Worm (Caenorhabditis elegans) whole organism, L4 larva: ENCODE results near the gene srh-128.

Experiments
- D1046.2 ChIP-seq: fragments of 200-800 bp; sonication (Bioruptor generic); IDR thresholded peaks from 2 replicates; pipeline ENCODE4 v1.3.6; 2022; ENCODE audit warnings: missing genetic modification characterization, missing compliant biosample characterization
- F26F4.8 ChIP-seq: fragments of 200-800 bp; sonication (Bioruptor generic); conservative IDR thresholded peaks from 2 replicates; pipeline ENCODE4 v1.3.6; 2022; ENCODE audit warnings: missing genetic modification characterization, missing compliant biosample characterization
- R02D3.7 ChIP-seq: fragments of 150-350 bp; sonication (generic microtip); optimal IDR thresholded peaks from 3 replicates; lab custom pipeline; 2014; ENCODE audit warnings: missing biosample characterization, missing genetic modification characterization
- T20F7.1 ChIP-seq: fragments of 200-800 bp; sonication (Bioruptor generic); optimal IDR thresholded peaks from 2 replicates; lab custom pipeline; 2018; ENCODE audit warnings: mild to moderate bottlenecking, missing genetic modification characterization, missing compliant biosample characterization
- T26A8.4 ChIP-seq: fragments of 200-800 bp; sonication (Bioruptor generic); IDR thresholded peaks from 2 replicates; pipeline ENCODE4 v1.3.6; 2022; ENCODE audit warnings: missing genetic modification characterization, missing compliant biosample characterization
- Y75B8A.6 ChIP-seq: fragments of 200-800 bp; sonication (Bioruptor generic); IDR thresholded peaks from 2 replicates; pipeline ENCODE4 v1.3.6; 2022; ENCODE audit warnings: missing genetic modification reagents, missing genetic modification characterization, missing compliant biosample characterization
- ZK337.2 ChIP-seq: fragments of 200-800 bp; sonication (Bioruptor generic); IDR thresholded peaks from 2 replicates; pipeline ENCODE4 v1.3.6; 2022; ENCODE audit warnings: missing genetic modification reagents, missing genetic modification characterization, missing compliant biosample characterization
- aly-2 ChIP-seq: sonication (generic microtip); optimal IDR thresholded peaks from 2 replicates; lab custom pipeline; 2018; ENCODE audit warnings: missing biosample characterization, missing genetic modification characterization
- attf-4 ChIP-seq: sonication (generic microtip); optimal IDR thresholded peaks from 3 replicates; lab custom pipeline; 2017; ENCODE audit warnings: missing biosample characterization, missing genetic modification characterization
- ceh-20 ChIP-seq: fragments of 200-800 bp; sonication (Bioruptor generic); IDR thresholded peaks from 2 replicates; pipeline ENCODE4 v1.3.6; 2022; ENCODE audit warnings: missing genetic modification reagents, missing genetic modification characterization, missing compliant biosample characterization
- ceh-28 ChIP-seq: fragments of 150-350 bp; optimal IDR thresholded peaks from 2 replicates; lab custom pipeline; 2014; ENCODE audit warnings: missing biosample characterization, missing genetic modification reagents, missing genetic modification characterization
- ceh-44 ChIP-seq: fragments of 200-800 bp; sonication (Bioruptor generic); IDR thresholded peaks from 2 replicates; pipeline ENCODE4 v1.3.6; 2022; ENCODE audit warnings: missing genetic modification reagents, missing genetic modification characterization, missing compliant biosample characterization
- ceh-62 ChIP-seq: sonication (generic microtip); optimal IDR thresholded peaks from 2 replicates; lab custom pipeline; 2017; ENCODE audit warnings: missing biosample characterization, missing genetic modification characterization
- cey-2 ChIP-seq: sonication (generic microtip); optimal IDR thresholded peaks from 3 replicates; lab custom pipeline; 2017; ENCODE audit warnings: missing genetic modification characterization, mild to moderate bottlenecking, missing compliant biosample characterization, antibody characterized with exemption, borderline replicate concordance; ENCODE audit not compliant: insufficient read depth
- daf-12 ChIP-seq: fragments of 150-350 bp; optimal IDR thresholded peaks from 2 replicates; lab custom pipeline; 2014; ENCODE audit warnings: missing biosample characterization, missing genetic modification reagents, missing genetic modification characterization
- daf-16 ChIP-seq, 3 experiments: sonication (generic microtip); optimal IDR thresholded peaks; 2 replicates each; lab custom pipeline; 2016 to 2017; ENCODE audit warnings: missing genetic modification characterization in 3 of 3, missing genetic modification reagents in 3 of 3, mild to moderate bottlenecking in 2 of 3, missing compliant biosample characterization in 2 of 3, missing biosample characterization in 1 of 3, moderate library complexity in 1 of 3
- daf-8 ChIP-seq: fragments of 200-800 bp; sonication (Bioruptor generic); IDR thresholded peaks from 2 replicates; pipeline ENCODE4 v1.3.6; 2022; ENCODE audit warnings: missing genetic modification characterization, missing compliant biosample characterization
- dmd-9 ChIP-seq: fragments of 200-800 bp; sonication (Bioruptor generic); IDR thresholded peaks from 2 replicates; pipeline ENCODE4 v1.3.6; 2022; ENCODE audit warnings: missing genetic modification reagents, missing genetic modification characterization, missing compliant biosample characterization
- duxl-1 ChIP-seq: sonication (generic microtip); optimal IDR thresholded peaks from 2 replicates; lab custom pipeline; 2016; ENCODE audit warnings: mild to moderate bottlenecking, missing genetic modification characterization, moderate library complexity, missing compliant biosample characterization; ENCODE audit not compliant: poor library complexity
- fkh-10 ChIP-seq: fragments of 150-350 bp; optimal IDR thresholded peaks from 2 replicates; lab custom pipeline; 2014; ENCODE audit warnings: missing biosample characterization, missing genetic modification reagents, missing genetic modification characterization
- gei-8 ChIP-seq: fragments of 200-800 bp; sonication (Bioruptor generic); optimal IDR thresholded peaks from 2 replicates; lab custom pipeline; 2018; ENCODE audit warnings: mild to moderate bottlenecking, missing genetic modification characterization, missing compliant biosample characterization
- hlh-30 ChIP-seq: sonication (generic microtip); optimal IDR thresholded peaks from 2 replicates; lab custom pipeline; 2017; ENCODE audit warnings: antibody characterized with exemption, mild to moderate bottlenecking, missing genetic modification characterization, missing compliant biosample characterization; ENCODE audit not compliant: insufficient read depth
- lin-1 ChIP-seq: fragments of 200-800 bp; sonication (Bioruptor generic); IDR thresholded peaks from 2 replicates; pipeline ENCODE4 v1.3.6; 2022; ENCODE audit warnings: missing genetic modification reagents, missing genetic modification characterization, missing compliant biosample characterization
- lin-38 ChIP-seq: fragments of 200-800 bp; sonication (Bioruptor generic); IDR thresholded peaks from 2 replicates; pipeline ENCODE4 v1.3.6; 2022; ENCODE audit warnings: missing genetic modification reagents, missing genetic modification characterization, missing compliant biosample characterization
- madf-5 ChIP-seq, 2 experiments: fragments of 200-800 bp; sonication (Bioruptor generic); IDR thresholded peaks; 2 replicates each; pipeline ENCODE4 v1.3.6; 2022; ENCODE audit warnings: missing compliant biosample characterization in 2 of 2, missing genetic modification characterization in 2 of 2
- mes-2 ChIP-seq: sonication (generic microtip); optimal IDR thresholded peaks from 2 replicates; lab custom pipeline; 2016; ENCODE audit warnings: missing genotype, mild to moderate bottlenecking, missing genetic modification characterization, missing compliant biosample characterization; ENCODE audit not compliant: poor library complexity, severe bottlenecking
- nhr-11 ChIP-seq: fragments of 150-350 bp; optimal IDR thresholded peaks from 2 replicates; lab custom pipeline; 2014; ENCODE audit warnings: missing biosample characterization, missing genetic modification characterization
- nhr-237 ChIP-seq: sonication (generic microtip); optimal IDR thresholded peaks from 2 replicates; lab custom pipeline; 2017; ENCODE audit warnings: missing biosample characterization, missing genetic modification characterization
- nhr-25 ChIP-seq: sonication (generic microtip); optimal IDR thresholded peaks from 2 replicates; lab custom pipeline; 2017; ENCODE audit warnings: missing genetic modification characterization, mild to moderate bottlenecking, missing compliant biosample characterization, antibody characterized with exemption, moderate library complexity, borderline replicate concordance; ENCODE audit not compliant: insufficient read depth
- nhr-28 ChIP-seq: fragments of 150-350 bp; optimal IDR thresholded peaks from 2 replicates; lab custom pipeline; 2014; ENCODE audit warnings: missing biosample characterization, missing genetic modification characterization
- nhr-77 ChIP-seq: fragments of 150-350 bp; optimal IDR thresholded peaks from 2 replicates; lab custom pipeline; 2014; ENCODE audit warnings: missing biosample characterization, missing genetic modification characterization
- rbr-2 ChIP-seq: sonication (generic microtip); optimal IDR thresholded peaks from 2 replicates; lab custom pipeline; 2016; ENCODE audit warnings: missing genotype, missing genetic modification characterization, missing compliant biosample characterization
- saeg-2 ChIP-seq: fragments of 200-800 bp; sonication (Bioruptor generic); IDR thresholded peaks from 2 replicates; pipeline ENCODE4 v1.3.6; 2022; ENCODE audit warnings: missing genetic modification reagents, missing genetic modification characterization, missing compliant biosample characterization
- sdz-12 ChIP-seq: fragments of 200-800 bp; sonication (Bioruptor generic); optimal IDR thresholded peaks from 2 replicates; lab custom pipeline; 2018; ENCODE audit warnings: mild to moderate bottlenecking, missing genetic modification characterization, missing compliant biosample characterization
- set-16 ChIP-seq: fragments of 200-800 bp; sonication (Bioruptor generic); IDR thresholded peaks from 2 replicates; pipeline ENCODE4 v1.3.6; 2022; ENCODE audit warnings: missing genetic modification reagents, missing genetic modification characterization, missing compliant biosample characterization
- snpc-4 ChIP-seq: fragments of 150-350 bp; optimal IDR thresholded peaks from 2 replicates; lab custom pipeline; 2014; ENCODE audit warnings: missing biosample characterization, missing genetic modification characterization
- spr-1 ChIP-seq: sonication (generic microtip); optimal IDR thresholded peaks from 2 replicates; lab custom pipeline; 2016; ENCODE audit warnings: mild to moderate bottlenecking, missing genetic modification characterization, missing compliant biosample characterization
- tag-97 ChIP-seq: fragments of 200-800 bp; sonication (Bioruptor generic); IDR thresholded peaks from 2 replicates; pipeline ENCODE4 v1.3.6; 2022; ENCODE audit warnings: missing genetic modification characterization, missing compliant biosample characterization
- unc-130 ChIP-seq: sonication (generic microtip); optimal IDR thresholded peaks from 2 replicates; lab custom pipeline; 2016; ENCODE audit warnings: missing genetic modification reagents, missing genetic modification characterization, missing compliant biosample characterization
- unc-62 ChIP-seq, 3 experiments: fragments of 150-350 bp in 1 of 3; sonication (generic microtip); optimal IDR thresholded peaks in 2 of 3; peaks in 1 of 3; 1 replicate in 1 of 3; 2 replicates in 2 of 3; lab custom pipeline; 2014 to 2017; ENCODE audit warnings: missing biosample characterization in 3 of 3, missing genetic modification characterization in 3 of 3, missing genetic modification reagents in 3 of 3, missing genotype in 1 of 3
- zag-1 ChIP-seq: fragments of 150-350 bp; optimal IDR thresholded peaks from 2 replicates; lab custom pipeline; 2014; ENCODE audit warnings: missing biosample characterization, missing genetic modification characterization
- zfp-3 ChIP-seq: fragments of 200-800 bp; sonication (Bioruptor generic); conservative IDR thresholded peaks from 2 replicates; pipeline ENCODE4 v1.3.6; 2022; ENCODE audit warnings: missing genetic modification reagents, missing genetic modification characterization, missing compliant biosample characterization
- zip-11 ChIP-seq: fragments of 200-800 bp; sonication (Bioruptor generic); IDR thresholded peaks from 2 replicates; pipeline ENCODE4 v1.3.6; 2022; ENCODE audit warnings: missing genetic modification characterization, missing compliant biosample characterization
- ztf-7 ChIP-seq: fragments of 150-350 bp; optimal IDR thresholded peaks from 2 replicates; lab custom pipeline; 2014; ENCODE audit warnings: missing biosample characterization, missing genetic modification characterization

The srh-128 gene

DNA sequence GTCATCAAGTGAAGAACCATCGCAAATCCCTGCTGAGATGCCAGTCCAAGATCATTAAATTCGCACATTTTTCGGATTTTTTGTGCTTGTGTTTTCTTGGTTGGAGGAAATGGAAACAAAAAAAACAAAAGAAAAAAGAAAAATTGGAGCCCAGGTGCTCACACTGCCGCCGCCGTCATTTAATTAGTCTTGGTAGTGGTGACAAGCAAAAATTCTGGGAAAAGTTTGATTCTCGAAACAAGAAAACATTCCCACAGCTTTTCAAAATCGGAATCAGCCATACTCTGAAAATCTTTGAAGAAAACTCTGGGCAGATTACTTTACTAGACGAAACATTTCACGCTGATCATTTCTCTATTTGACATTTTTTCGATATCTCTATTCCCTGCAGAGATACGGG, at the start of gene srh-128:
TSS of gene srh-128 (minus strand) at position 101 of the 400 bp plus-strand sequence.
- TF ChIP-seq tag-97 (GFP tag; lab: Robert Waterston, UW) (no peak), hlh-30 (tag; lab: Kevin White, UChicago) (no peak), ceh-62 (no peak)

DNA sequence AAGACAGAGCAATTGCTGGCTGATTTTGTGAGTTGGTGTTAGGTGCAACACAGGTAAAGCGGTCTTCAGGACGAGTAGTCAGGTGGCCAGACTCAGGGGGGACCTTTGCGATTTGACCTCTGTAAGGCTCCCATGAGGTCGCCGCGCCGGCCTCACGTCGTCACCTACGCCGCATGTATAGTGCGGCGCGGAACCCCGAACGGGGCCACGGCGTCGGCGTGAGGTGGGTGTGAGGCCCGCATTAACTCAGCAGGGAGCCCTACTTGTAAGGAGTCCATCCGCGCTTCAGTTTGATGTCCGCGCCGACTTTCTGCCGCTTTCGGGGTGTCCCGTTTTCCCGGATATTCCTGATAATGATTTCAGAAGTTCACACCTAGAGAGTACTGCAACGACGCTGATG, 49.5 kb upstream of the srh-128 start:
- TF ChIP-seq zfp-3 (GFP tag; lab: Robert Waterston, UW), result no peak
- peak; percentile 91 for TF ChIP-seq set-16 (GFP tag; lab: Robert Waterston, UW)
- no peak for TF ChIP-seq R02D3.7 (tag; lab: Kevin White, UChicago)
- TF ChIP-seq lin-38 (GFP tag; lab: Robert Waterston, UW), result no peak

DNA sequence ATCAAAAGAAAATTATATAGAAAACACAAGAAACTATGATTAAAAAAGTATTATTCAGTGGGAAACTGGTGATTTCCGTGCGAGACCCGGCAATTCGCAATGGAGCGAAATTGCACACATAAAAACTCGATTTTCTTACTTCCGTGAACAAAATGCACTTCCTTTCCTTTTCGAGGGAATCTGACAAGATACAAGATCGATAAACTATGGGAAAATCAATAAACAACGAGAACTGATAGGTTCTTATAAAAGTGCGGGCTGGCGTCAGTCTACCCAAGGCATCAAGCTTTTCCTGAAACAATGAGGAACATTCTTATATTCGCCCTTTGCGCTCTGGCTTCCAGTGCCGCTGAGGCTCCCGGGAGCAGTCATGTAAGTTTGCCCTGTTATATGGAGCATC, 47.9 kb upstream of the srh-128 start, which contains the start of gene F29A7.3:
TSS of gene F29A7.3 (plus strand) at position 301 of the 400 bp plus-strand sequence.
- TF ChIP-seq rbr-2 (tag; lab: Kevin White, UChicago) (no peak), daf-12 (tag; lab: Kevin White, UChicago) (no peak), spr-1 (tag; lab: Kevin White, UChicago) (no peak), sdz-12 (GFP tag; lab: Kevin White, UChicago) (no peak), ceh-44 (GFP tag; lab: Robert Waterston, UW) (no peak), saeg-2 (GFP tag; lab: Robert Waterston, UW) (no peak), unc-62 (GFP tag; optimal IDR thresholded peaks at IDR 0.05 in 1 of 2; lab: Kevin White, UChicago) (no peak), unc-62 (tag; optimal IDR thresholded peaks at IDR 0.05; lab: Kevin White, UChicago) (no peak)

DNA sequence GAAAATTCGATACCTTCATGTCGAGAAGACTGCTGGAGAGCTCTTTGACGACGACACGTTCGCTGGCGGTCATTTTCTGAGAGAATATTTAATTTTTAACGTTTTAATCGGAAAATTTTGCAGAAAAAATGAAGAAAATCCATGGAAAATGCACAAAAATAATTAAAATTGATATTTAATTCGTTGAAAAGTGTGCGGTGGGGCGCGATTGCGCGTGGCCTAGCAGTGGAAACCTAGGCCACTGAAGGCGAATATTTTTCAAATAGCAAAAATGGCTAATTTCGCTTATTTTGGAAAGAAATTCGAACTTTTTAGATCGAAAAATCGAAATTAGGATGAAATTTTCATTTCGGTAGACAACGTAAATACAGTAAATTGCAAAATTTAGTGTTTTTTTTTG, 47.4 kb upstream of the srh-128 start, which contains the start of gene F29A7.6:
TSS of gene F29A7.6 (minus strand) at position 76 of the 400 bp plus-strand sequence.
- TF ChIP-seq zip-11 (GFP tag; lab: Robert Waterston, UW), result no peak
- TF ChIP-seq ztf-7 (tag; lab: Kevin White, UChicago), result no peak
- no peak for TF ChIP-seq fkh-10 (GFP tag; lab: Kevin White, UChicago)
- TF ChIP-seq daf-8, result no peak
- no peak for TF ChIP-seq zag-1 (tag; lab: Kevin White, UChicago)
- TF ChIP-seq Y75B8A.6 (GFP tag; lab: Robert Waterston, UW), result no peak
- TF ChIP-seq nhr-237 (tag; lab: Kevin White, UChicago), result no peak
- TF ChIP-seq daf-16 (GFP tag; optimal IDR thresholded peaks at IDR 0.05; lab: Kevin White, UChicago), result no peak
- no peak for TF ChIP-seq daf-16 (tag; optimal IDR thresholded peaks at IDR 0.05; lab: Kevin White, UChicago)
- TF ChIP-seq cey-2, result no peak
- TF ChIP-seq T20F7.1, result no peak
- peak; percentile 12 for TF ChIP-seq nhr-28
- TF ChIP-seq ZK337.2 (GFP tag; lab: Robert Waterston, UW), result peak; percentile 67; the same call in 1 of the 2 replicates
- no peak for TF ChIP-seq D1046.2 (GFP tag; lab: Robert Waterston, UW)
- TF ChIP-seq madf-5 (GFP tag; IDR thresholded peaks at IDR 0.05; lab: Robert Waterston, UW), result no peak
- no peak for TF ChIP-seq T26A8.4 (GFP tag; lab: Robert Waterston, UW)
- no peak for TF ChIP-seq ceh-28 (tag; lab: Kevin White, UChicago)
- no peak for TF ChIP-seq ceh-20 (GFP tag; lab: Robert Waterston, UW)
- TF ChIP-seq nhr-25, result no peak
- no peak for TF ChIP-seq duxl-1 (tag; lab: Kevin White, UChicago)
- TF ChIP-seq unc-130 (GFP tag; lab: Kevin White, UChicago), result peak; percentile 69
- no peak for TF ChIP-seq snpc-4 (tag; lab: Kevin White, UChicago)
- no peak for TF ChIP-seq attf-4
- TF ChIP-seq zfp-3 (GFP tag; lab: Robert Waterston, UW), result no peak
- TF ChIP-seq ceh-44 (GFP tag; lab: Robert Waterston, UW), result no peak
- no peak for TF ChIP-seq nhr-77 (tag; lab: Kevin White, UChicago)
- TF ChIP-seq daf-12 (tag; lab: Kevin White, UChicago), result no peak
- TF ChIP-seq lin-1 (GFP tag; lab: Robert Waterston, UW), result no peak
- TF ChIP-seq gei-8, result no peak
- no peak for TF ChIP-seq F26F4.8 (GFP tag; lab: Robert Waterston, UW)
- TF ChIP-seq dmd-9, result 0 out of 2 replicates have a peak, but pooled peaks have one; percentile 26
- TF ChIP-seq nhr-11, result peak; percentile 10
- TF ChIP-seq aly-2 (tag; lab: Kevin White, UChicago), result no peak
- TF ChIP-seq mes-2 (tag; lab: Kevin White, UChicago), result peak; percentile 97
